Fruit fly (Drosophila melanogaster): Measurements from ENCODE around the gene Fim.

Gene Fim

dm6 chrX:17293385-17293784 is 8.3 kb downstream of the Fim start (continued):
- TF ChIP-seq CG31388 (GFP tag; optimal IDR thresholded peaks at IDR 0.05) (no peak), disco-r (GFP tag; optimal IDR thresholded peaks at IDR 0.05) (no peak), CG8290 (GFP tag; optimal IDR thresholded peaks at IDR 0.05) (no peak), CG8290 (tag; optimal IDR thresholded peaks at IDR 0.05) (no peak), CG14710 (tag; optimal IDR thresholded peaks at IDR 0.05) (peak; percentile 48), CG14667 (GFP tag; IDR thresholded peaks at IDR 0.05) (0 out of 2 replicates have a peak, but pooled peaks have one; percentile 8), CG13775 (GFP tag; optimal IDR thresholded peaks at IDR 0.05) (peak; percentile 8), NK7.1 (GFP tag; optimal IDR thresholded peaks at IDR 0.05) (no peak), CG3995 (GFP tag; optimal IDR thresholded peaks at IDR 0.05) (no peak), wor (GFP tag; IDR thresholded peaks at IDR 0.05) (0 out of 2 replicates have a peak, but pooled peaks have one; percentile 17), lov (optimal IDR thresholded peaks at IDR 0.05) (no peak), lov (GFP tag; IDR thresholded peaks at IDR 0.05) (no peak), CG4730 (GFP tag; IDR thresholded peaks at IDR 0.05) (peak; percentile 53), CG18599 (GFP tag; optimal IDR thresholded peaks at IDR 0.05) (peak; percentile 50), gcm (GFP tag; optimal IDR thresholded peaks at IDR 0.05) (no peak), CG11247 (GFP tag; IDR thresholded peaks at IDR 0.05) (peak; percentile 19; the same call in 1 of the 2 replicates), MBD-R2 (GFP tag; IDR thresholded peaks at IDR 0.05) (no peak), pita (GFP tag; optimal IDR thresholded peaks at IDR 0.05) (no peak), CG5180 (GFP tag; optimal IDR thresholded peaks at IDR 0.05) (no peak), slbo (GFP tag; IDR thresholded peaks at IDR 0.05) (peak; percentile 66), Xbp1 (GFP tag; optimal IDR thresholded peaks at IDR 0.05) (peak; percentile 35), HLH3B (GFP tag; IDR thresholded peaks at IDR 0.05) (peak; percentile 46; the same call in 1 of the 2 replicates), CG9817 (tag; optimal IDR thresholded peaks at IDR 0.05) (no peak), Blimp-1 (GFP tag; optimal IDR thresholded peaks at IDR 0.05) (peak; percentile 42), B-H2 (GFP tag; optimal IDR thresholded peaks at IDR 0.05) (peak; percentile 70), Lim3 (GFP tag; IDR thresholded peaks at IDR 0.05) (no peak), CG34376 (GFP tag; optimal IDR thresholded peaks at IDR 0.05) (no peak), Sry-δ (GFP tag; optimal IDR thresholded peaks at IDR 0.05) (no peak), Ptx1 (GFP tag; IDR thresholded peaks at IDR 0.05) (peak; percentile 62; the same call in 1 of the 2 replicates), pho (GFP tag; optimal IDR thresholded peaks at IDR 0.05) (no peak), sna (GFP tag; IDR thresholded peaks at IDR 0.05; ENCODE audit: partially characterized antibody) (no peak), grau (tag; optimal IDR thresholded peaks at IDR 0.05) (peak; percentile 45), CG12155 (GFP tag; optimal IDR thresholded peaks at IDR 0.05) (no peak), CG3281 (GFP tag; optimal IDR thresholded peaks at IDR 0.05) (peak; percentile 45), mirr (GFP tag; optimal IDR thresholded peaks at IDR 0.05) (no peak), bsh (GFP tag; optimal IDR thresholded peaks at IDR 0.05) (peak in 1 of 2 experiments; percentile 57), CG32532 (GFP tag; IDR thresholded peaks at IDR 0.05) (peak; percentile 67), CG10565 (GFP tag; optimal IDR thresholded peaks at IDR 0.05) (no peak), Max (GFP tag; optimal IDR thresholded peaks at IDR 0.05) (peak; percentile 19), CG1233 (GFP tag; optimal IDR thresholded peaks at IDR 0.05) (peak; percentile 40), zfh2 (GFP tag; optimal IDR thresholded peaks at IDR 0.05) (no peak), Hr39 (optimal IDR thresholded peaks at IDR 0.05) (no peak), CG6765 (GFP tag; optimal IDR thresholded peaks at IDR 0.05) (peak; percentile 22), Doc2 (GFP tag; IDR thresholded peaks at IDR 0.05) (no peak), CG1024 (GFP tag; IDR thresholded peaks at IDR 0.05) (no peak), Gug (GFP tag; IDR thresholded peaks at IDR 0.05) (no peak), Nf-YC (tag; optimal IDR thresholded peaks at IDR 0.05) (peak; percentile 5), CG10959 (GFP tag; IDR thresholded peaks at IDR 0.05) (no peak), CG15269 (tag; optimal IDR thresholded peaks at IDR 0.05) (peak; percentile 36), Mrtf (GFP tag; IDR thresholded peaks at IDR 0.05) (no peak; the same call in 2 of the 3 replicates), her (GFP tag; optimal IDR thresholded peaks at IDR 0.05) (no peak), pzg (GFP tag; optimal IDR thresholded peaks at IDR 0.05) (no peak)

All from whole organism, embryonic.